Fruit fly (Drosophila melanogaster) whole organism, prepupa: ENCODE data around the gene CG3213.

ENCODE experiments used
- CG11294 ChIP-seq: fragments of 200-800 bp; sonication (Bioruptor generic); IDR thresholded peaks from 2 replicates; pipeline ENCODE4 v1.3.6; 2022; ENCODE audit warnings: missing biosample characterization, missing genetic modification characterization
- CG11762 ChIP-seq: fragments of 200-800 bp; sonication (Bioruptor generic); optimal IDR thresholded peaks from 3 replicates; lab custom pipeline; 2016; ENCODE audit warnings: missing biosample characterization, missing genetic modification characterization; ENCODE audit not compliant: insufficient read depth
- CG11902 ChIP-seq: fragments of 200-800 bp; sonication (Bioruptor generic); optimal IDR thresholded peaks from 3 replicates; lab custom pipeline; 2016; ENCODE audit warnings: missing biosample characterization, missing genetic modification characterization
- CG15336 ChIP-seq: fragments of 200-800 bp; sonication (Bioruptor generic); IDR thresholded peaks from 2 replicates; pipeline ENCODE4 v1.3.6; 2022; ENCODE audit warnings: missing biosample characterization, missing genetic modification characterization
- CG1621 ChIP-seq: fragments of 200-800 bp; sonication (Bioruptor generic); optimal IDR thresholded peaks from 3 replicates; lab custom pipeline; 2018; ENCODE audit warnings: missing biosample characterization, mild to moderate bottlenecking, missing genetic modification characterization
- CG16779 ChIP-seq: fragments of 200-800 bp; sonication (Bioruptor generic); optimal IDR thresholded peaks from 3 replicates; lab custom pipeline; 2017; ENCODE audit warnings: missing biosample characterization, mild to moderate bottlenecking, missing genetic modification characterization
- CG3032 ChIP-seq: fragments of 200-800 bp; optimal IDR thresholded peaks from 2 replicates; lab custom pipeline; 2019; ENCODE audit warnings: missing biosample characterization, mild to moderate bottlenecking, missing genetic modification characterization, moderate library complexity
- CG31627 ChIP-seq: fragments of 200-800 bp; sonication (Bioruptor generic); optimal IDR thresholded peaks from 3 replicates; lab custom pipeline; 2016; ENCODE audit warnings: missing biosample characterization, missing genetic modification characterization
- CG34406 ChIP-seq: fragments of 200-800 bp; sonication (Bioruptor generic); optimal IDR thresholded peaks from 3 replicates; lab custom pipeline; 2016; ENCODE audit warnings: missing biosample characterization, missing genetic modification characterization
- CG4318 ChIP-seq: fragments of 200-800 bp; sonication (Bioruptor generic); optimal IDR thresholded peaks from 3 replicates; lab custom pipeline; 2017; ENCODE audit warnings: missing biosample characterization, mild to moderate bottlenecking, missing genetic modification characterization
- CG6163 ChIP-seq: fragments of 200-800 bp; sonication (Bioruptor generic); IDR thresholded peaks from 3 replicates; pipeline ENCODE4 v1.3.6; 2022; ENCODE audit warnings: missing biosample characterization, missing genetic modification characterization
- CG6808 ChIP-seq: fragments of 200-800 bp; sonication (Bioruptor generic); optimal IDR thresholded peaks from 3 replicates; lab custom pipeline; 2017; ENCODE audit warnings: missing biosample characterization, missing genetic modification characterization, mild to moderate bottlenecking, moderate library complexity, missing genetic modification reagents
- CG7368 ChIP-seq: fragments of 200-800 bp; sonication (Bioruptor generic); optimal IDR thresholded peaks from 3 replicates; lab custom pipeline; 2016; ENCODE audit warnings: missing biosample characterization, missing genetic modification characterization
- CG8119 ChIP-seq: fragments of 200-800 bp; sonication (Bioruptor generic); IDR thresholded peaks from 3 replicates; pipeline ENCODE4 v1.3.6; 2022; ENCODE audit warnings: missing biosample characterization, missing genetic modification characterization
- CG8319 ChIP-seq: fragments of 200-800 bp; sonication (Bioruptor generic); optimal IDR thresholded peaks from 3 replicates; lab custom pipeline; 2016; ENCODE audit warnings: missing biosample characterization, missing genetic modification characterization
- CG9139 ChIP-seq: fragments of 200-800 bp; sonication (Bioruptor generic); optimal IDR thresholded peaks from 3 replicates; lab custom pipeline; 2017; ENCODE audit warnings: missing biosample characterization, mild to moderate bottlenecking, missing genetic modification characterization
- Eip75B ChIP-seq: fragments of 200-800 bp; sonication (Bioruptor generic); optimal IDR thresholded peaks from 3 replicates; lab custom pipeline; 2016; ENCODE audit warnings: missing biosample characterization, missing genetic modification characterization
- Eip78C ChIP-seq: fragments of 200-800 bp; sonication (Bioruptor generic); peaks from one replicate; lab custom pipeline; 2016; ENCODE audit warnings: missing biosample characterization, missing genetic modification characterization
- Eip93F ChIP-seq: fragments of 200-800 bp; sonication (Bioruptor generic); optimal IDR thresholded peaks from 2 replicates; lab custom pipeline; 2016; ENCODE audit warnings: missing biosample characterization, mild to moderate bottlenecking, missing genetic modification characterization
- Gug ChIP-seq: fragments of 200-800 bp; sonication (Bioruptor generic); IDR thresholded peaks from 2 replicates; pipeline ENCODE4 v1.3.6; 2022; ENCODE audit warnings: missing biosample characterization, missing genetic modification characterization
- Lpt ChIP-seq: fragments of 200-800 bp; sonication (Bioruptor generic); optimal IDR thresholded peaks from 3 replicates; lab custom pipeline; 2016; ENCODE audit warnings: missing biosample characterization, missing genetic modification characterization
- Smox ChIP-seq: fragments of 200-800 bp; sonication (Bioruptor generic); optimal IDR thresholded peaks from 3 replicates; lab custom pipeline; 2016; ENCODE audit warnings: missing biosample characterization, missing genetic modification characterization
- Sox102F ChIP-seq: fragments of 200-800 bp; sonication (Bioruptor generic); optimal IDR thresholded peaks from 2 replicates; lab custom pipeline; 2016; ENCODE audit warnings: missing biosample characterization, mild to moderate bottlenecking, missing genetic modification characterization
- acj6 ChIP-seq: fragments of 200-800 bp; sonication (Bioruptor generic); optimal IDR thresholded peaks from 3 replicates; lab custom pipeline; 2016; ENCODE audit warnings: missing biosample characterization, missing genetic modification characterization
- cyc ChIP-seq: fragments of 200-800 bp; sonication (Bioruptor generic); optimal IDR thresholded peaks from 3 replicates; lab custom pipeline; 2016; ENCODE audit warnings: missing biosample characterization, missing genetic modification characterization
- dac ChIP-seq: fragments of 200-800 bp; sonication (Bioruptor generic); optimal IDR thresholded peaks from 2 replicates; lab custom pipeline; 2017; ENCODE audit warnings: missing biosample characterization, mild to moderate bottlenecking, missing genetic modification characterization
- dsx ChIP-seq: fragments of 200-800 bp; optimal IDR thresholded peaks from 3 replicates; lab custom pipeline; 2019; ENCODE audit warnings: missing biosample characterization, mild to moderate bottlenecking, missing genetic modification characterization, moderate library complexity; ENCODE audit not compliant: poor library complexity, severe bottlenecking
- esn ChIP-seq: fragments of 200-800 bp; sonication (Bioruptor generic); optimal IDR thresholded peaks from 2 replicates; lab custom pipeline; 2016; ENCODE audit warnings: missing biosample characterization, mild to moderate bottlenecking, missing genetic modification characterization, moderate library complexity
- fd59A ChIP-seq: fragments of 200-800 bp; sonication (Bioruptor generic); optimal IDR thresholded peaks from 2 replicates; lab custom pipeline; 2017; ENCODE audit warnings: missing biosample characterization, mild to moderate bottlenecking, missing genetic modification characterization, missing genetic modification reagents
- fd85E ChIP-seq: fragments of 200-800 bp; sonication (Bioruptor generic); optimal IDR thresholded peaks from 3 replicates; lab custom pipeline; 2016; ENCODE audit warnings: missing biosample characterization, missing genetic modification characterization
- net ChIP-seq: fragments of 200-800 bp; sonication (Bioruptor generic); optimal IDR thresholded peaks from 3 replicates; lab custom pipeline; 2016; ENCODE audit warnings: missing biosample characterization, missing genetic modification characterization
- salr ChIP-seq, 2 experiments: fragments of 200-800 bp; sonication (Bioruptor generic); optimal IDR thresholded peaks; 3 replicates each; lab custom pipeline; 2016 to 2018; ENCODE audit warnings: missing biosample characterization in 2 of 2, missing genetic modification characterization in 2 of 2, mild to moderate bottlenecking in 1 of 2
- spab ChIP-seq: fragments of 200-800 bp; sonication (Bioruptor generic); optimal IDR thresholded peaks from 2 replicates; lab custom pipeline; 2017; ENCODE audit warnings: missing biosample characterization, mild to moderate bottlenecking, missing genetic modification characterization, missing genetic modification reagents
- ss ChIP-seq, 2 experiments: fragments of 200-800 bp; sonication (Bioruptor generic); optimal IDR thresholded peaks; 2 replicates in 1 of 2; 3 replicates in 1 of 2; lab custom pipeline; 2017 to 2018; ENCODE audit warnings: mild to moderate bottlenecking in 2 of 2, missing biosample characterization in 2 of 2, missing genetic modification characterization in 2 of 2, moderate library complexity in 1 of 2
- svp ChIP-seq: fragments of 200-800 bp; sonication (Bioruptor generic); peaks from one replicate; lab custom pipeline; 2016; ENCODE audit warnings: missing biosample characterization, missing genetic modification characterization
- topi ChIP-seq: fragments of 200-800 bp; sonication (Bioruptor generic); optimal IDR thresholded peaks from 3 replicates; lab custom pipeline; 2016; ENCODE audit warnings: missing biosample characterization, missing genetic modification characterization

CG3213 gene

DNA sequence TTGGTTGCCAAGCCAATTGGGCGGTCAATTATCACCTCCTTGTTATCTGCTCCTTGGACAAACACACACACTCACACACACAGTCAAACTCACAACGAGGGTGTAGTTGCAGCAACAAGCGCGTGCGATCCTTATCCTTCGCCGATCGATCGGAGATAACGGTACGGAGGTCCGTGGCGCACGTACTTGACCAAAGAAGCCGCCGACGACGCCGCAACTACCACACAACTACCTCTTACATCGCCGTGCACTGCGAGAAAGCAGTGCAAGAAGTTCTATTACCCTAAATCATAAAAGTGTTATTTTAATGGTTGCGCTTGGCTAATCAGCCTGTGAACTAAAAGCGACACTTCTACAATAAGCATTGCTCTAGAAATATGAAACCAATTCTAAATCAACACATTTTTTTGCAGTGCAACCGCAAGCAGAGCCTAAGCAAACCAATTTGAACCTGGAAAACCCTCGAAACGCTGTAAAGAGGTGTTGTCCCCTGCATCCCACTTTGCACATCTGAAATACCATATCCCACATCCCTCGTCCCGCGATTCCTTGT, 13.6 kb upstream of the CG3213 start (continued):
- TF ChIP-seq dsx (GFP tag; lab: Kevin White, UChicago): no peak
- TF ChIP-seq acj6 (GFP tag; lab: Kevin White, UChicago): peak; percentile 37
- TF ChIP-seq Eip78C: peak; percentile 76
- TF ChIP-seq spab (GFP tag; lab: Kevin White, UChicago): peak; percentile 11
- peak; percentile 19 for TF ChIP-seq CG3032 (tag; lab: Kevin White, UChicago)
- no peak for TF ChIP-seq CG16779 (tag; lab: Kevin White, UChicago)
- TF ChIP-seq CG15336 (GFP tag; lab: Robert Waterston, UW): 0 out of 2 replicates have a peak, but pooled peaks have one; percentile 8
- TF ChIP-seq CG11902 (GFP tag; lab: Kevin White, UChicago): peak; percentile 18
- no peak for TF ChIP-seq dac (GFP tag; lab: Kevin White, UChicago)
- no peak for TF ChIP-seq Gug (GFP tag; lab: Robert Waterston, UW)
- TF ChIP-seq fd85E: no peak
- TF ChIP-seq net (GFP tag; lab: Kevin White, UChicago): peak; percentile 6
- no peak for TF ChIP-seq CG4318
- TF ChIP-seq CG1621 (tag; lab: Kevin White, UChicago): no peak
- TF ChIP-seq CG8119: no peak
- TF ChIP-seq fd59A (GFP tag; lab: Kevin White, UChicago): peak; percentile 26
- TF ChIP-seq CG31627 (GFP tag; lab: Kevin White, UChicago): peak; percentile 41

DNA sequence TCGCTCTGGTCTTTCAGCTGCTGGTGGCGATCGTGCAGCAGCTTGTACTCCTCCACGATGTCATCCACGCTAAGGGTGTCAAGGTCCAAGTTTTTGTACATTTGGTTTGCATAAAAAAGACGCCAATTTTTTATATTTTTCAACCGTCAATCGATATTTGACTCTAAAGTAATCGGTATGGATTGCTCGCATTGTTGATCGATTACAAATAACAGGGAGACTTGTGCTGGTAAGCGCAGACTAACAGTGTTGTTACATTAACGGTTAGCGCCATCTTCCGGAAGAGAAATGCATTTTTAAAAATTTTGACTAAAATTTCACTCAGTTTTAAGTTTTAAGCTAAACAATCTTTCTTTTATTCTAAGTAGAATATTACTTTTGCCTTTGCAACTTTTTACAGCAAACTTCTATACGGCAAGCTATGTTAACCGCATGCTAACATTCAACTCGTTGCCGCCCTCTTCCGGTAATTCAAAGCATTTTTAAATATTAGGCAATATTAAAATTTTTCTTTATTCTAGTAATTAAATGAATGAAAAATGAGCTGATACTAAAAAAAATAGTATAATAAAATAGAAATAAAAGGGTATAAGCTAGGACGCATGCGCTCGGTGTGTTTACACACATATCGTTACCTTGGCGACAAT, 10.9 kb upstream of the CG3213 start, which contains the start of the genes Spindly and IFT57:
Spindly (minus strand) TSS at position 132 of the 647 bp plus-strand sequence.
IFT57 (plus strand) TSS at position 604 of the 647 bp plus-strand sequence.
- TF ChIP-seq CG11902 (GFP tag; lab: Kevin White, UChicago) (no peak), Eip93F (GFP tag; lab: Kevin White, UChicago) (no peak), CG11294 (GFP tag; lab: Robert Waterston, UW) (no peak), CG11762 (GFP tag; lab: Kevin White, UChicago) (no peak), Smox (GFP tag; lab: Kevin White, UChicago) (no peak), CG6163 (GFP tag; lab: Robert Waterston, UW) (no peak), Lpt (GFP tag; lab: Kevin White, UChicago) (no peak), spab (GFP tag; lab: Kevin White, UChicago) (no peak), salr (GFP tag; optimal IDR thresholded peaks at IDR 0.05; lab: Kevin White, UChicago) (no peak), topi (GFP tag; lab: Kevin White, UChicago) (no peak), CG8319 (GFP tag; lab: Kevin White, UChicago) (no peak), acj6 (GFP tag; lab: Kevin White, UChicago) (no peak), CG6808 (no peak), CG15336 (GFP tag; lab: Robert Waterston, UW) (no peak), dsx (GFP tag; lab: Kevin White, UChicago) (no peak), Eip75B (GFP tag; lab: Kevin White, UChicago) (no peak), CG9139 (no peak)

DNA sequence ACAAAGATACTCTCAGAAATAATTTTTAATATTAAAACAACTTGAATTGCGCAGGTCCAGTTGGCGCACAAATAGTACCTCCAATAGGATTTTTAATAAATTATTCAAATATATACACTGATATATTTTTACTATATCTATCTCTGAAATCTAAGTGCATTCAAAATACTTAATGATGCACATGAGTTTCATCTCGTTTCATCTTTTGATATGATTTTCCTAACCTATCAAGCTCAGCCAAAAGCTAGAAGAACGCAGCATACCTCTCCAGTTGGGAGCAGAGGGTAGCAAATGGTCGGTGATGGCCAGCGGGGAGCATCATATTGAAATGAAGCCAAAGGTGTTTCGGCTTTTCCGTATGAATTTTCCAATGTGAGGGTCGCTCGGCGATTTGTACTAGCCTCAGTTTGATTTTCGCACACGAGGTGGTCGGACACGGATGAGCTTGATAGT, 5.3 kb upstream of the CG3213 start, which contains the start of gene CG8852:
CG8852 (plus strand) TSS at position 403 of the 453 bp plus-strand sequence.
- TF ChIP-seq svp (GFP tag; lab: Kevin White, UChicago): no peak
- no peak for TF ChIP-seq dac (GFP tag; lab: Kevin White, UChicago)
- TF ChIP-seq esn: no peak
- TF ChIP-seq CG6808: no peak
- TF ChIP-seq CG4318: no peak
- no peak for TF ChIP-seq cyc (GFP tag; lab: Kevin White, UChicago)
- TF ChIP-seq CG11902 (GFP tag; lab: Kevin White, UChicago): no peak
- TF ChIP-seq Sox102F (GFP tag; lab: Kevin White, UChicago): no peak
- no peak for TF ChIP-seq CG16779 (tag; lab: Kevin White, UChicago)
- no peak for TF ChIP-seq CG34406 (GFP tag; lab: Kevin White, UChicago)
- TF ChIP-seq ss (GFP tag; optimal IDR thresholded peaks at IDR 0.05; lab: Kevin White, UChicago): no peak
- TF ChIP-seq Eip75B (GFP tag; lab: Kevin White, UChicago): no peak
- TF ChIP-seq net (GFP tag; lab: Kevin White, UChicago): no peak
- TF ChIP-seq CG7368: no peak
